Fruit fly (Drosophila melanogaster) whole organism, prepupa: Measurements from ENCODE around the gene Mpcp2.
A peak's percentile ranks its signal among the peaks of the same experiment; 100 is the strongest.

Experiments
- CG10631 ChIP-seq: fragments of 200-800 bp; sonication (Bioruptor generic); optimal IDR thresholded peaks from 2 replicates; lab custom pipeline; 2016; ENCODE audit warnings: missing biosample characterization, missing genetic modification characterization
- CG10669 ChIP-seq: fragments of 200-800 bp; sonication (Bioruptor generic); optimal IDR thresholded peaks from 3 replicates; lab custom pipeline; 2018; ENCODE audit warnings: missing biosample characterization, mild to moderate bottlenecking, missing genetic modification characterization, moderate library complexity
- CG11294 ChIP-seq: fragments of 200-800 bp; sonication (Bioruptor generic); IDR thresholded peaks from 2 replicates; pipeline ENCODE4 v1.3.6; 2022; ENCODE audit warnings: missing biosample characterization, missing genetic modification characterization
- CG11762 ChIP-seq: fragments of 200-800 bp; sonication (Bioruptor generic); optimal IDR thresholded peaks from 3 replicates; lab custom pipeline; 2016; ENCODE audit warnings: missing biosample characterization, missing genetic modification characterization; ENCODE audit not compliant: insufficient read depth
- CG11902 ChIP-seq: fragments of 200-800 bp; sonication (Bioruptor generic); optimal IDR thresholded peaks from 3 replicates; lab custom pipeline; 2016; ENCODE audit warnings: missing biosample characterization, missing genetic modification characterization
- CG15336 ChIP-seq: fragments of 200-800 bp; sonication (Bioruptor generic); IDR thresholded peaks from 2 replicates; pipeline ENCODE4 v1.3.6; 2022; ENCODE audit warnings: missing biosample characterization, missing genetic modification characterization
- CG16779 ChIP-seq: fragments of 200-800 bp; sonication (Bioruptor generic); optimal IDR thresholded peaks from 3 replicates; lab custom pipeline; 2017; ENCODE audit warnings: missing biosample characterization, mild to moderate bottlenecking, missing genetic modification characterization
- CG31627 ChIP-seq: fragments of 200-800 bp; sonication (Bioruptor generic); optimal IDR thresholded peaks from 3 replicates; lab custom pipeline; 2016; ENCODE audit warnings: missing biosample characterization, missing genetic modification characterization
- CG32006 ChIP-seq: fragments of 200-800 bp; sonication (Bioruptor generic); optimal IDR thresholded peaks from 3 replicates; lab custom pipeline; 2017; ENCODE audit warnings: missing biosample characterization, mild to moderate bottlenecking, missing genetic modification characterization
- CG34406 ChIP-seq: fragments of 200-800 bp; sonication (Bioruptor generic); optimal IDR thresholded peaks from 3 replicates; lab custom pipeline; 2016; ENCODE audit warnings: missing biosample characterization, missing genetic modification characterization
- CG4318 ChIP-seq: fragments of 200-800 bp; sonication (Bioruptor generic); optimal IDR thresholded peaks from 3 replicates; lab custom pipeline; 2017; ENCODE audit warnings: missing biosample characterization, mild to moderate bottlenecking, missing genetic modification characterization
- CG6163 ChIP-seq: fragments of 200-800 bp; sonication (Bioruptor generic); IDR thresholded peaks from 3 replicates; pipeline ENCODE4 v1.3.6; 2022; ENCODE audit warnings: missing biosample characterization, missing genetic modification characterization
- CG6276 ChIP-seq: fragments of 200-800 bp; sonication (Bioruptor generic); optimal IDR thresholded peaks from 2 replicates; lab custom pipeline; 2017; ENCODE audit warnings: missing biosample characterization, mild to moderate bottlenecking, missing genetic modification characterization
- CG6792 ChIP-seq: fragments of 200-800 bp; sonication (Bioruptor generic); optimal IDR thresholded peaks from 3 replicates; lab custom pipeline; 2016; ENCODE audit warnings: missing biosample characterization, missing genetic modification characterization
- CG6854 ChIP-seq: fragments of 200-800 bp; sonication (Bioruptor generic); optimal IDR thresholded peaks from 2 replicates; lab custom pipeline; 2017; ENCODE audit warnings: missing biosample characterization, mild to moderate bottlenecking, missing genetic modification characterization
- CG7368 ChIP-seq: fragments of 200-800 bp; sonication (Bioruptor generic); optimal IDR thresholded peaks from 3 replicates; lab custom pipeline; 2016; ENCODE audit warnings: missing biosample characterization, missing genetic modification characterization
- CG8119 ChIP-seq: fragments of 200-800 bp; sonication (Bioruptor generic); IDR thresholded peaks from 3 replicates; pipeline ENCODE4 v1.3.6; 2022; ENCODE audit warnings: missing biosample characterization, missing genetic modification characterization
- CG8319 ChIP-seq: fragments of 200-800 bp; sonication (Bioruptor generic); optimal IDR thresholded peaks from 3 replicates; lab custom pipeline; 2016; ENCODE audit warnings: missing biosample characterization, missing genetic modification characterization
- CG9139 ChIP-seq: fragments of 200-800 bp; sonication (Bioruptor generic); optimal IDR thresholded peaks from 3 replicates; lab custom pipeline; 2017; ENCODE audit warnings: missing biosample characterization, mild to moderate bottlenecking, missing genetic modification characterization
- Eip75B ChIP-seq: fragments of 200-800 bp; sonication (Bioruptor generic); optimal IDR thresholded peaks from 3 replicates; lab custom pipeline; 2016; ENCODE audit warnings: missing biosample characterization, missing genetic modification characterization
- Eip78C ChIP-seq: fragments of 200-800 bp; sonication (Bioruptor generic); peaks from one replicate; lab custom pipeline; 2016; ENCODE audit warnings: missing biosample characterization, missing genetic modification characterization
- Eip93F ChIP-seq: fragments of 200-800 bp; sonication (Bioruptor generic); optimal IDR thresholded peaks from 2 replicates; lab custom pipeline; 2016; ENCODE audit warnings: missing biosample characterization, mild to moderate bottlenecking, missing genetic modification characterization
- Ets21C ChIP-seq: fragments of 200-800 bp; sonication (Bioruptor generic); optimal IDR thresholded peaks from 3 replicates; lab custom pipeline; 2016; ENCODE audit warnings: missing biosample characterization, missing genetic modification characterization
- Ets96B ChIP-seq: fragments of 200-800 bp; optimal IDR thresholded peaks from 2 replicates; lab custom pipeline; 2019; ENCODE audit warnings: missing biosample characterization, mild to moderate bottlenecking, missing genetic modification characterization, moderate library complexity
- Hr38 ChIP-seq: sonication (Bioruptor generic); optimal IDR thresholded peaks from 2 replicates; lab custom pipeline; 2016; ENCODE audit warnings: missing biosample characterization, missing genetic modification characterization
- Met ChIP-seq: fragments of 200-800 bp; sonication (Bioruptor generic); optimal IDR thresholded peaks from 3 replicates; lab custom pipeline; 2016; ENCODE audit warnings: missing biosample characterization, missing genetic modification characterization
- achi ChIP-seq: fragments of 200-800 bp; sonication (Bioruptor generic); optimal IDR thresholded peaks from 3 replicates; lab custom pipeline; 2016; ENCODE audit warnings: missing biosample characterization, missing genetic modification characterization
- cyc ChIP-seq: fragments of 200-800 bp; sonication (Bioruptor generic); optimal IDR thresholded peaks from 3 replicates; lab custom pipeline; 2016; ENCODE audit warnings: missing biosample characterization, missing genetic modification characterization
- dsx ChIP-seq: fragments of 200-800 bp; optimal IDR thresholded peaks from 3 replicates; lab custom pipeline; 2019; ENCODE audit warnings: missing biosample characterization, mild to moderate bottlenecking, missing genetic modification characterization, moderate library complexity; ENCODE audit not compliant: poor library complexity, severe bottlenecking
- eg ChIP-seq: fragments of 200-800 bp; sonication (Bioruptor generic); IDR thresholded peaks from 3 replicates; pipeline ENCODE4 v1.3.6; 2022; ENCODE audit warnings: missing biosample characterization, missing genetic modification characterization
- esn ChIP-seq: fragments of 200-800 bp; sonication (Bioruptor generic); optimal IDR thresholded peaks from 2 replicates; lab custom pipeline; 2016; ENCODE audit warnings: missing biosample characterization, mild to moderate bottlenecking, missing genetic modification characterization, moderate library complexity
- fd85E ChIP-seq: fragments of 200-800 bp; sonication (Bioruptor generic); optimal IDR thresholded peaks from 3 replicates; lab custom pipeline; 2016; ENCODE audit warnings: missing biosample characterization, missing genetic modification characterization
- fkh ChIP-seq: fragments of 200-800 bp; sonication (Bioruptor generic); optimal IDR thresholded peaks from 3 replicates; lab custom pipeline; 2017; ENCODE audit warnings: missing biosample characterization, mild to moderate bottlenecking, missing genetic modification characterization, moderate library complexity
- lz ChIP-seq: fragments of 200-800 bp; sonication (Bioruptor generic); optimal IDR thresholded peaks from 3 replicates; lab custom pipeline; 2016; ENCODE audit warnings: missing biosample characterization, missing genetic modification characterization
- net ChIP-seq: fragments of 200-800 bp; sonication (Bioruptor generic); optimal IDR thresholded peaks from 3 replicates; lab custom pipeline; 2016; ENCODE audit warnings: missing biosample characterization, missing genetic modification characterization
- salr ChIP-seq, 2 experiments: fragments of 200-800 bp; sonication (Bioruptor generic); optimal IDR thresholded peaks; 3 replicates each; lab custom pipeline; 2016 to 2018; ENCODE audit warnings: missing biosample characterization in 2 of 2, missing genetic modification characterization in 2 of 2, mild to moderate bottlenecking in 1 of 2
- spab ChIP-seq: fragments of 200-800 bp; sonication (Bioruptor generic); optimal IDR thresholded peaks from 2 replicates; lab custom pipeline; 2017; ENCODE audit warnings: missing biosample characterization, mild to moderate bottlenecking, missing genetic modification characterization, missing genetic modification reagents
- ss ChIP-seq, 2 experiments: fragments of 200-800 bp; sonication (Bioruptor generic); optimal IDR thresholded peaks; 2 replicates in 1 of 2; 3 replicates in 1 of 2; lab custom pipeline; 2017 to 2018; ENCODE audit warnings: mild to moderate bottlenecking in 2 of 2, missing biosample characterization in 2 of 2, missing genetic modification characterization in 2 of 2, moderate library complexity in 1 of 2
- svp ChIP-seq: fragments of 200-800 bp; sonication (Bioruptor generic); peaks from one replicate; lab custom pipeline; 2016; ENCODE audit warnings: missing biosample characterization, missing genetic modification characterization
- topi ChIP-seq: fragments of 200-800 bp; sonication (Bioruptor generic); optimal IDR thresholded peaks from 3 replicates; lab custom pipeline; 2016; ENCODE audit warnings: missing biosample characterization, missing genetic modification characterization
- vri ChIP-seq: fragments of 200-800 bp; sonication (Bioruptor generic); optimal IDR thresholded peaks from 3 replicates; lab custom pipeline; 2016; ENCODE audit warnings: missing biosample characterization, mild to moderate bottlenecking, missing genetic modification characterization

The Mpcp2 gene

dm6 chr3L:14547811-14548765 is 10.6 kb downstream of the Mpcp2 start:
- TF ChIP-seq svp (GFP tag; lab: Kevin White, UChicago) = peak; percentile 82
- TF ChIP-seq CG10631 (GFP tag; lab: Kevin White, UChicago) = no peak
- TF ChIP-seq Eip93F (GFP tag; lab: Kevin White, UChicago) = peak; percentile 29
- peak; percentile 20 for TF ChIP-seq fkh (GFP tag; lab: Kevin White, UChicago)

dm6 chr3L:14549215-14549614 is 11.8 kb downstream of the Mpcp2 start:
- TF ChIP-seq fkh (GFP tag; lab: Kevin White, UChicago) (peak; percentile 64), CG34406 (no peak)

- TF ChIP-seq Hr38 (GFP tag; lab: Kevin White, UChicago) (no peak), CG4318 (no peak), CG6276 (GFP tag; lab: Kevin White, UChicago) (no peak), CG6854 (GFP tag; lab: Kevin White, UChicago) (no peak)
These were observed 12.5 kb downstream of the Mpcp2 start for dm6 chr3L:14549958-14550357.

dm6 chr3L:14550839-14551415 is 13.5 kb downstream of the Mpcp2 start, which contains the start of gene Gbs-70E:
Gene Gbs-70E, minus strand, starts transcription at chr3L:14550975.
- TF ChIP-seq CG10631 (GFP tag; lab: Kevin White, UChicago) = peak; percentile 89
- peak; percentile 93 for TF ChIP-seq CG11762 (GFP tag; lab: Kevin White, UChicago)
- TF ChIP-seq CG31627 (GFP tag; lab: Kevin White, UChicago) = peak; percentile 94
- TF ChIP-seq achi (GFP tag; lab: Kevin White, UChicago) = peak; percentile 93
- peak; percentile 89 for TF ChIP-seq spab (GFP tag; lab: Kevin White, UChicago)
- TF ChIP-seq CG7368 (GFP tag; lab: Kevin White, UChicago) = peak; percentile 90
- TF ChIP-seq esn (GFP tag; lab: Kevin White, UChicago) = peak; percentile 98
- TF ChIP-seq salr (GFP tag; optimal IDR thresholded peaks at IDR 0.05; lab: Kevin White, UChicago) = peak; percentile 73 to 90
- peak; percentile 92 for TF ChIP-seq cyc
- peak; percentile 97 for TF ChIP-seq Met (GFP tag; lab: Kevin White, UChicago)
- peak; percentile 95 for TF ChIP-seq net (GFP tag; lab: Kevin White, UChicago)
- peak; percentile 85 for TF ChIP-seq fd85E (GFP tag; lab: Kevin White, UChicago)
- TF ChIP-seq dsx (GFP tag; lab: Kevin White, UChicago) = peak; percentile 92
- TF ChIP-seq Eip93F (GFP tag; lab: Kevin White, UChicago) = peak; percentile 69
- peak; percentile 81 for TF ChIP-seq CG11902 (GFP tag; lab: Kevin White, UChicago)
- TF ChIP-seq CG32006 (GFP tag; lab: Kevin White, UChicago) = peak; percentile 91
- TF ChIP-seq CG6792 (GFP tag; lab: Kevin White, UChicago) = peak; percentile 96
- TF ChIP-seq CG11294 (GFP tag; lab: Robert Waterston, UW) = peak; percentile 79
- TF ChIP-seq Hr38 (GFP tag; lab: Kevin White, UChicago) = no peak
- TF ChIP-seq Ets96B (tag; lab: Kevin White, UChicago) = peak; percentile 91
- TF ChIP-seq CG8319 = peak; percentile 90
- peak; percentile 93 for TF ChIP-seq Ets21C (GFP tag; lab: Kevin White, UChicago)
- peak; percentile 91 for TF ChIP-seq CG9139 (GFP tag; lab: Kevin White, UChicago)
- TF ChIP-seq CG34406 = peak; percentile 94
- peak; percentile 92 for TF ChIP-seq CG16779
- peak; percentile 99 for TF ChIP-seq svp (GFP tag; lab: Kevin White, UChicago)
- peak; percentile 89 for TF ChIP-seq CG6276 (GFP tag; lab: Kevin White, UChicago)
- TF ChIP-seq ss (GFP tag; optimal IDR thresholded peaks at IDR 0.05; lab: Kevin White, UChicago) = peak; percentile 94 to 95
- TF ChIP-seq vri = peak; percentile 94
- TF ChIP-seq lz (GFP tag; lab: Kevin White, UChicago) = peak; percentile 96
- TF ChIP-seq fkh (GFP tag; lab: Kevin White, UChicago) = peak; percentile 70
- peak; percentile 96 for TF ChIP-seq CG15336
- TF ChIP-seq Eip78C (GFP tag; lab: Kevin White, UChicago) = peak; percentile 99
- peak; percentile 96 for TF ChIP-seq CG6854 (GFP tag; lab: Kevin White, UChicago)
- TF ChIP-seq CG4318 = peak; percentile 71
- peak; percentile 97 for TF ChIP-seq Eip75B
- peak; percentile 94 for TF ChIP-seq CG8119 (GFP tag; lab: Robert Waterston, UW)
- TF ChIP-seq eg (GFP tag; lab: Robert Waterston, UW) = peak; percentile 88
- peak; percentile 87 for TF ChIP-seq CG10669 (GFP tag; lab: Kevin White, UChicago)
- peak; percentile 96 for TF ChIP-seq topi
- TF ChIP-seq CG6163 (GFP tag; lab: Robert Waterston, UW) = peak; percentile 88
